Worm (Caenorhabditis elegans): ENCODE measurements around the gene F59A6.13.
A peak's percentile ranks its signal among the peaks of the same experiment; 100 is the strongest.

Gene F59A6.13

ce11 chrII:5014399-5014798 is 8.2 kb upstream of the F59A6.13 start, which contains the start of gene F59A6.2:
TSS of gene F59A6.2 (plus strand) at chrII:5014699.
- TF ChIP-seq ztf-11 (tag; optimal IDR thresholded peaks at IDR 0.05) = no peak
- TF ChIP-seq nhr-21 (tag; optimal IDR thresholded peaks at IDR 0.05) = no peak
- TF ChIP-seq ztf-1 (GFP tag; conservative IDR thresholded peaks at IDR 0.05) = no peak
- TF ChIP-seq ztf-4 (tag; optimal IDR thresholded peaks at IDR 0.05) = no peak
- TF ChIP-seq ceh-16 (tag; optimal IDR thresholded peaks at IDR 0.05) = no peak
- TF ChIP-seq Y55F3AM.14 (GFP tag; optimal IDR thresholded peaks at IDR 0.05) = no peak
- TF ChIP-seq dmd-4 (tag; optimal IDR thresholded peaks at IDR 0.05) = no peak
- TF ChIP-seq R02D3.7 (tag; optimal IDR thresholded peaks at IDR 0.05) = no peak
- no peak for TF ChIP-seq egl-27 (tag; optimal IDR thresholded peaks at IDR 0.05)
- TF ChIP-seq lin-39 (tag; optimal IDR thresholded peaks at IDR 0.05) = no peak
- no peak for TF ChIP-seq ZK546.5 (tag; optimal IDR thresholded peaks at IDR 0.05)
- TF ChIP-seq peb-1 (tag; optimal IDR thresholded peaks at IDR 0.05) = no peak
- TF ChIP-seq fos-1 (tag; optimal IDR thresholded peaks at IDR 0.05) = no peak
- TF ChIP-seq sma-9 (GFP tag; optimal IDR thresholded peaks at IDR 0.05) = no peak
- no peak for TF ChIP-seq sma-9 (tag; optimal IDR thresholded peaks at IDR 0.05)
- no peak for TF ChIP-seq gmeb-1 (tag; optimal IDR thresholded peaks at IDR 0.05)
- no peak for TF ChIP-seq crh-2 (tag; optimal IDR thresholded peaks at IDR 0.05)
- TF ChIP-seq lin-11 (tag; optimal IDR thresholded peaks at IDR 0.05) = no peak
- no peak for TF ChIP-seq nhr-6 (tag; optimal IDR thresholded peaks at IDR 0.05)

- TF ChIP-seq skn-1 (tag; optimal IDR thresholded peaks at IDR 0.05) = no peak
- TF ChIP-seq elt-1 (tag; optimal IDR thresholded peaks at IDR 0.05) = no peak
- TF ChIP-seq aly-2 (tag; optimal IDR thresholded peaks at IDR 0.05) = no peak
- TF ChIP-seq F13H6.1 (tag; optimal IDR thresholded peaks at IDR 0.05) = no peak
- no peak for TF ChIP-seq unc-55 (GFP tag; optimal IDR thresholded peaks at IDR 0.05)
- no peak for TF ChIP-seq C34F6.9 (tag; optimal IDR thresholded peaks at IDR 0.05)
- no peak for TF ChIP-seq unc-39 (tag; optimal IDR thresholded peaks at IDR 0.05)
- no peak for TF ChIP-seq nhr-25 (tag; optimal IDR thresholded peaks at IDR 0.05)
- TF ChIP-seq nhr-237 (tag; optimal IDR thresholded peaks at IDR 0.05) = no peak
- TF ChIP-seq unc-62 (GFP tag; optimal IDR thresholded peaks at IDR 0.05) = no peak
- TF ChIP-seq snpc-4 (tag; optimal IDR thresholded peaks at IDR 0.05) = no peak
- no peak for TF ChIP-seq Y55F3AM.14 (GFP tag; optimal IDR thresholded peaks at IDR 0.05)
- no peak for TF ChIP-seq lin-11 (tag; optimal IDR thresholded peaks at IDR 0.05)
- no peak for TF ChIP-seq ceh-82 (tag; optimal IDR thresholded peaks at IDR 0.05)
- TF ChIP-seq sem-4 (tag; optimal IDR thresholded peaks at IDR 0.05) = no peak
- TF ChIP-seq mdl-1 (tag; optimal IDR thresholded peaks at IDR 0.05) = no peak
These were observed 6.5 kb upstream of the F59A6.13 start for ce11 chrII:5016144-5016543.

- TF ChIP-seq elt-1 (tag; optimal IDR thresholded peaks at IDR 0.05) (no peak), crh-2 (tag; optimal IDR thresholded peaks at IDR 0.05) (peak; percentile 66), ceh-82 (tag; optimal IDR thresholded peaks at IDR 0.05) (no peak), snpc-4 (tag; optimal IDR thresholded peaks at IDR 0.05) (peak; percentile 51), nhr-129 (tag; optimal IDR thresholded peaks at IDR 0.05) (peak; percentile 82), sem-4 (tag; optimal IDR thresholded peaks at IDR 0.05) (peak; percentile 59), unc-62 (GFP tag; optimal IDR thresholded peaks at IDR 0.05) (no peak), C34F6.9 (tag; optimal IDR thresholded peaks at IDR 0.05) (peak; percentile 91), egl-27 (tag; optimal IDR thresholded peaks at IDR 0.05) (peak; percentile 74), mbf-1 (tag; optimal IDR thresholded peaks at IDR 0.05) (no peak), elt-3 (tag; optimal IDR thresholded peaks at IDR 0.05) (no peak), peb-1 (tag; optimal IDR thresholded peaks at IDR 0.05) (no peak), ceh-16 (tag; optimal IDR thresholded peaks at IDR 0.05) (peak; percentile 69), nhr-12 (tag; optimal IDR thresholded peaks at IDR 0.05) (no peak), blmp-1 (tag; optimal IDR thresholded peaks at IDR 0.05; ENCODE audit: insufficient read depth) (no peak), nhr-11 (tag; optimal IDR thresholded peaks at IDR 0.05) (no peak), sma-3 (GFP tag; optimal IDR thresholded peaks at IDR 0.05) (peak; percentile 18), lin-11 (tag; optimal IDR thresholded peaks at IDR 0.05) (no peak), unc-39 (tag; optimal IDR thresholded peaks at IDR 0.05) (no peak), Y55F3AM.14 (GFP tag; optimal IDR thresholded peaks at IDR 0.05) (peak; percentile 80), lin-39 (tag; optimal IDR thresholded peaks at IDR 0.05) (no peak), mdl-1 (tag; optimal IDR thresholded peaks at IDR 0.05) (peak in 1 of 2 experiments; percentile 26), ztf-11 (tag; optimal IDR thresholded peaks at IDR 0.05) (no peak), nhr-21 (tag; optimal IDR thresholded peaks at IDR 0.05) (peak; percentile 31), lin-13 (GFP tag; optimal IDR thresholded peaks at IDR 0.05) (peak; percentile 32), F13H6.1 (tag; optimal IDR thresholded peaks at IDR 0.05) (peak; percentile 68), nhr-6 (tag; optimal IDR thresholded peaks at IDR 0.05) (no peak), skn-1 (tag; optimal IDR thresholded peaks at IDR 0.05) (no peak), dmd-4 (tag; optimal IDR thresholded peaks at IDR 0.05) (no peak), lsy-2 (tag; optimal IDR thresholded peaks at IDR 0.05) (peak; percentile 21 to 76), zag-1 (tag; optimal IDR thresholded peaks at IDR 0.05) (peak; percentile 57), nhr-77 (tag; optimal IDR thresholded peaks at IDR 0.05) (no peak), ztf-1 (GFP tag; conservative IDR thresholded peaks at IDR 0.05) (no peak), fos-1 (tag; optimal IDR thresholded peaks at IDR 0.05) (peak; percentile 81), gmeb-1 (tag; optimal IDR thresholded peaks at IDR 0.05) (peak; percentile 14), mab-5 (tag; optimal IDR thresholded peaks at IDR 0.05) (peak; percentile 56), ama-1 (optimal IDR thresholded peaks at IDR 0.05) (peak; percentile 1), sma-9 (GFP tag; optimal IDR thresholded peaks at IDR 0.05) (peak; percentile 36), sma-9 (tag; optimal IDR thresholded peaks at IDR 0.05) (no peak), nhr-237 (tag; optimal IDR thresholded peaks at IDR 0.05) (no peak), aly-2 (tag; optimal IDR thresholded peaks at IDR 0.05) (no peak), unc-55 (GFP tag; optimal IDR thresholded peaks at IDR 0.05) (peak; percentile 72)
These were observed 5.5 kb upstream of the F59A6.13 start for ce11 chrII:5016977-5017585.

All from whole organism, L2 larva.